Worm (Caenorhabditis elegans): ENCODE results near the gene F21A3.3.

The F21A3.3 gene

DNA sequence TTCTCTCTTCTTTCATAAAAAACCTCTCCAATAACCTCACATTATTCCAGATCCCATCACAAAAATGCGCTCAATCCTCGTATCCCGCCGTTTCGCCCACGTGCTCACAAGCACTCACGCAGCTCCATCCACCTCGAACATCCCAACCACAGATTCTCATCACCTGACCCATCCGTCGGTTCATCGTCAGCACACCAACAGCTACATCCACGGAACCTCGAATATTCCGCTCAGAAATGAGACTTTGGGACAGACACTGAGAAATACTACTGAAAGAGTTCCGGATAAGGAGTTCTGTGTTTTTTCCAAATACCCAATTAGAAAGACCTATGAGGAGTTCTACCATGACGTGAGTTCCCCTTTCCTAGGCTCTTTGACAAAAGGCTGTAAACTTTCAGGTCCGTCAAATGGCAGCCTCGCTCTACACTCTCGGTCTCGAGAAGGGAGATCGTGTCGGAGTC lies 49.9 kb downstream of the F21A3.3 start, which contains the start of gene acs-2:
Gene acs-2 (plus strand): TSS at position 51 of the 461 bp plus-strand sequence.
- no peak for TF ChIP-seq lsy-12 (tag; optimal IDR thresholded peaks at IDR 0.05)
- TF ChIP-seq ama-1 (optimal IDR thresholded peaks at IDR 0.05): peak; percentile 96

ce11 chrV:15568381-15568780 lies 50.9 kb downstream of the F21A3.3 start:
- TF ChIP-seq pha-4 (tag; optimal IDR thresholded peaks at IDR 0.05): no peak
- no peak for TF ChIP-seq elt-3 (tag; optimal IDR thresholded peaks at IDR 0.05)
- no peak for TF ChIP-seq egl-27 (tag; optimal IDR thresholded peaks at IDR 0.05)
- peak; percentile 7 for TF ChIP-seq lin-39 (tag; optimal IDR thresholded peaks at IDR 0.05)
- TF ChIP-seq ama-1 (optimal IDR thresholded peaks at IDR 0.05): peak; percentile 93
- TF ChIP-seq ceh-9 (tag; optimal IDR thresholded peaks at IDR 0.05): no peak
- no peak for TF ChIP-seq daf-12 (tag; optimal IDR thresholded peaks at IDR 0.05)

Measured in whole organism, L3 larva.